Worm (Caenorhabditis elegans) whole organism, L3 larva: Measurements from ENCODE around the gene F56C9.10.

ENCODE experiments used
- R02D3.7 ChIP-seq: fragments of 150-350 bp; optimal IDR thresholded peaks from 2 replicates; lab custom pipeline; 2014; ENCODE audit warnings: missing biosample characterization, missing genetic modification characterization
- ZK546.5 ChIP-seq: sonication (generic microtip); optimal IDR thresholded peaks from 2 replicates; lab custom pipeline; 2017; ENCODE audit warnings: missing biosample characterization, missing genetic modification characterization
- aly-2 ChIP-seq: fragments of 150-350 bp; optimal IDR thresholded peaks from 2 replicates; lab custom pipeline; 2014; ENCODE audit warnings: missing biosample characterization, missing genetic modification characterization
- ama-1 ChIP-seq: fragments of 150-350 bp; optimal IDR thresholded peaks from 2 replicates; lab custom pipeline; 2018
- ceh-16 ChIP-seq: sonication (generic microtip); optimal IDR thresholded peaks from 2 replicates; lab custom pipeline; 2017; ENCODE audit warnings: missing biosample characterization, missing genetic modification characterization
- ceh-28 ChIP-seq: fragments of 150-350 bp; optimal IDR thresholded peaks from 2 replicates; lab custom pipeline; 2014; ENCODE audit warnings: missing biosample characterization, missing genetic modification reagents, missing genetic modification characterization
- ceh-82 ChIP-seq: fragments of 150-350 bp; optimal IDR thresholded peaks from 2 replicates; lab custom pipeline; 2014; ENCODE audit warnings: missing biosample characterization, missing genetic modification characterization
- ceh-9 ChIP-seq: sonication (generic microtip); optimal IDR thresholded peaks from 2 replicates; lab custom pipeline; 2018; ENCODE audit warnings: missing biosample characterization, missing genetic modification characterization
- daf-12 ChIP-seq: fragments of 150-350 bp; optimal IDR thresholded peaks from 2 replicates; lab custom pipeline; 2014; ENCODE audit warnings: missing biosample characterization, missing genetic modification reagents, missing genetic modification characterization
- egl-27 ChIP-seq: sonication (generic microtip); optimal IDR thresholded peaks from 4 replicates; lab custom pipeline; 2017; ENCODE audit warnings: missing biosample characterization, missing genetic modification reagents, missing genetic modification characterization
- egl-5 ChIP-seq: fragments of 150-350 bp; optimal IDR thresholded peaks from 2 replicates; lab custom pipeline; 2017; ENCODE audit warnings: missing biosample characterization, missing genetic modification reagents, missing genetic modification characterization, inconsistent platforms
- elt-1 ChIP-seq: fragments of 150-350 bp; optimal IDR thresholded peaks from 2 replicates; lab custom pipeline; 2014; ENCODE audit warnings: missing biosample characterization, missing genetic modification characterization
- elt-2 ChIP-seq: sonication (generic microtip); optimal IDR thresholded peaks from 2 replicates; lab custom pipeline; 2016; ENCODE audit warnings: missing genetic modification reagents, mild to moderate bottlenecking, missing genetic modification characterization, missing compliant biosample characterization
- elt-3 ChIP-seq, 3 experiments: fragments of 150-350 bp in 1 of 3; sonication (generic microtip) in 2 of 3; optimal IDR thresholded peaks; 2 replicates in 2 of 3; 4 replicates in 1 of 3; lab custom pipeline; 2014 to 2017; ENCODE audit warnings: missing biosample characterization in 3 of 3, missing genetic modification characterization in 3 of 3
- eor-1 ChIP-seq, 2 experiments: fragments of 150-350 bp; optimal IDR thresholded peaks; 2 replicates each; lab custom pipeline; 2014 to 2018; ENCODE audit warnings: missing biosample characterization in 2 of 2, missing genetic modification characterization in 2 of 2
- fkh-10 ChIP-seq: sonication (generic microtip); optimal IDR thresholded peaks from 2 replicates; lab custom pipeline; 2017; ENCODE audit warnings: missing biosample characterization, missing genetic modification reagents, missing genetic modification characterization
- fkh-2 ChIP-seq: fragments of 150-350 bp; optimal IDR thresholded peaks from 2 replicates; lab custom pipeline; 2014; ENCODE audit warnings: missing biosample characterization, missing genetic modification reagents, missing genetic modification characterization
- fos-1 ChIP-seq: fragments of 150-350 bp; optimal IDR thresholded peaks from 2 replicates; lab custom pipeline; 2014; ENCODE audit warnings: missing biosample characterization, missing genetic modification characterization
- hmg-11 ChIP-seq: sonication (generic microtip); optimal IDR thresholded peaks from 2 replicates; lab custom pipeline; 2016; ENCODE audit warnings: missing genetic modification characterization, missing compliant biosample characterization
- jun-1 ChIP-seq: fragments of 150-350 bp; optimal IDR thresholded peaks from 2 replicates; lab custom pipeline; 2014; ENCODE audit warnings: missing biosample characterization, missing genetic modification reagents, missing genetic modification characterization
- lin-15B ChIP-seq: fragments of 150-350 bp; optimal IDR thresholded peaks from 2 replicates; lab custom pipeline; 2014; ENCODE audit warnings: missing biosample characterization, missing genetic modification characterization
- lin-39 ChIP-seq: fragments of 150-350 bp; optimal IDR thresholded peaks from 2 replicates; lab custom pipeline; 2018; ENCODE audit warnings: missing biosample characterization, missing genetic modification reagents, missing genetic modification characterization
- lsy-12 ChIP-seq: sonication (generic microtip); optimal IDR thresholded peaks from 2 replicates; lab custom pipeline; 2016; ENCODE audit warnings: mild to moderate bottlenecking, missing genetic modification characterization, missing compliant biosample characterization
- mdl-1 ChIP-seq: fragments of 150-350 bp; optimal IDR thresholded peaks from 2 replicates; lab custom pipeline; 2014; ENCODE audit warnings: missing biosample characterization, missing genetic modification characterization
- mml-1 ChIP-seq: fragments of 150-350 bp; sonication (generic microtip); optimal IDR thresholded peaks from 3 replicates; lab custom pipeline; 2014; ENCODE audit warnings: missing biosample characterization, missing genetic modification characterization
- nfya-1 ChIP-seq: sonication (generic microtip); optimal IDR thresholded peaks from 2 replicates; lab custom pipeline; 2017; ENCODE audit warnings: missing genetic modification characterization, mild to moderate bottlenecking, missing compliant biosample characterization, antibody characterized with exemption, moderate library complexity; ENCODE audit not compliant: insufficient read depth
- nhr-11 ChIP-seq: fragments of 150-350 bp; optimal IDR thresholded peaks from 2 replicates; lab custom pipeline; 2014; ENCODE audit warnings: missing biosample characterization, missing genetic modification characterization
- nhr-12 ChIP-seq: fragments of 150-350 bp; optimal IDR thresholded peaks from 2 replicates; lab custom pipeline; 2014; ENCODE audit warnings: missing biosample characterization, missing genetic modification characterization
- nhr-23 ChIP-seq: fragments of 150-350 bp; optimal IDR thresholded peaks from 2 replicates; lab custom pipeline; 2014; ENCODE audit warnings: missing biosample characterization, missing genetic modification reagents, missing genetic modification characterization
- nhr-237 ChIP-seq: fragments of 150-350 bp; optimal IDR thresholded peaks from 2 replicates; lab custom pipeline; 2014; ENCODE audit warnings: missing biosample characterization, missing genetic modification characterization
- nhr-25 ChIP-seq: sonication (generic microtip); optimal IDR thresholded peaks from 2 replicates; lab custom pipeline; 2017; ENCODE audit warnings: missing biosample characterization, missing genetic modification characterization
- nhr-28 ChIP-seq: fragments of 150-350 bp; optimal IDR thresholded peaks from 2 replicates; lab custom pipeline; 2014; ENCODE audit warnings: missing biosample characterization, missing genetic modification characterization
- nhr-43 ChIP-seq: sonication (generic microtip); optimal IDR thresholded peaks from 2 replicates; lab custom pipeline; 2016; ENCODE audit warnings: mild to moderate bottlenecking, missing genetic modification characterization, missing compliant biosample characterization; ENCODE audit not compliant: poor library complexity, severe bottlenecking
- nhr-67 ChIP-seq: fragments of 150-350 bp; optimal IDR thresholded peaks from 2 replicates; lab custom pipeline; 2014; ENCODE audit warnings: missing biosample characterization, missing genetic modification characterization
- nhr-76 ChIP-seq: fragments of 150-350 bp; sonication (generic microtip); optimal IDR thresholded peaks from 5 replicates; lab custom pipeline; 2014; ENCODE audit warnings: missing biosample characterization, missing genetic modification characterization
- nhr-77 ChIP-seq: fragments of 150-350 bp; optimal IDR thresholded peaks from 2 replicates; lab custom pipeline; 2014; ENCODE audit warnings: missing biosample characterization, missing genetic modification characterization
- pha-4 ChIP-seq: fragments of 150-350 bp; optimal IDR thresholded peaks from 2 replicates; lab custom pipeline; 2014; ENCODE audit warnings: missing biosample characterization, missing genetic modification reagents, missing genetic modification characterization
- pqm-1 ChIP-seq: fragments of 150-350 bp; optimal IDR thresholded peaks from 2 replicates; lab custom pipeline; 2017; ENCODE audit warnings: missing biosample characterization, missing genetic modification characterization, inconsistent platforms
- sea-2 ChIP-seq: fragments of 150-350 bp; sonication (generic microtip); optimal IDR thresholded peaks from 4 replicates; lab custom pipeline; 2014; ENCODE audit warnings: missing biosample characterization, missing genetic modification reagents, missing genetic modification characterization
- snpc-4 ChIP-seq: fragments of 150-350 bp; optimal IDR thresholded peaks from 2 replicates; lab custom pipeline; 2014; ENCODE audit warnings: missing biosample characterization, missing genetic modification characterization
- tbx-2 ChIP-seq: sonication (generic microtip); optimal IDR thresholded peaks from 2 replicates; lab custom pipeline; 2016; ENCODE audit warnings: mild to moderate bottlenecking, missing genetic modification characterization, missing compliant biosample characterization
- unc-62 ChIP-seq: fragments of 150-350 bp; sonication (generic microtip); optimal IDR thresholded peaks from 4 replicates; lab custom pipeline; 2014; ENCODE audit warnings: missing biosample characterization, missing genetic modification reagents, missing genetic modification characterization
- zag-1 ChIP-seq: fragments of 150-350 bp; optimal IDR thresholded peaks from 2 replicates; lab custom pipeline; 2014; ENCODE audit warnings: missing biosample characterization, missing genetic modification characterization
- ztf-11 ChIP-seq: fragments of 150-350 bp; optimal IDR thresholded peaks from 2 replicates; lab custom pipeline; 2014; ENCODE audit warnings: missing biosample characterization, missing genetic modification characterization
- ztf-4 ChIP-seq: fragments of 150-350 bp; optimal IDR thresholded peaks from 2 replicates; lab custom pipeline; 2014; ENCODE audit warnings: missing biosample characterization, missing genetic modification characterization

The F56C9.10 gene

DNA sequence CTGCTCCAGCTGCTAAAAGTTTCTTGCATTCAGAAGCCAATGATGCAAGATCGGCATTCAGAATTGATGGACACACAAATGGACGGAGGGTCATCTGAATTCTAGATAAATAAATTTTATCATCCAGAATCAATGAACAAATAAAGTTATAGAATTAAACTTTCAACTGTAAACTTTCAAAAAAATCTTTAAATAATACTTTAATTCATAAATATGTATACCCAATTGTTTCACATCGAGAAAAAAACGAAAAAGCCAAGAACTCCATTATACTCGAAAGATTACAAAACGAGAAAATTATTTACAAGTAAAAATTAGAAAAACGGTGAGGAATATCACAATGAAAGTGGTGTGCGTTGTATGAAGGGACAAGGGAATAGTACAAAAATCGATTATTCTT lies 11.9 kb upstream of the F56C9.10 start, which contains the start of gene F08F8.7:
Gene F08F8.7, minus strand, starts transcription at position 101 of the 400 bp plus-strand sequence.
- TF ChIP-seq nhr-23 (no peak), pha-4 (tag; lab: Kevin White, UChicago) (no peak), elt-3 (tag; optimal IDR thresholded peaks at IDR 0.05; lab: Kevin White, UChicago) (no peak), fos-1 (tag; lab: Kevin White, UChicago) (no peak)

ce11 chrIII:7343389-7343788 lies 8.3 kb upstream of the F56C9.10 start, which contains the start of gene F08F8.6:
Gene F08F8.6 (plus strand): TSS chrIII:7343689.
- TF ChIP-seq unc-62 (GFP tag; lab: Kevin White, UChicago) (no peak), fos-1 (tag; lab: Kevin White, UChicago) (no peak), lsy-12 (tag; lab: Kevin White, UChicago) (no peak)

ce11 chrIII:7339138-7339537 lies 4.0 kb upstream of the F56C9.10 start:
- TF ChIP-seq nhr-11 (tag; lab: Kevin White, UChicago) (no peak), fkh-2 (tag; lab: Kevin White, UChicago) (no peak), nhr-28 (no peak), lsy-12 (tag; lab: Kevin White, UChicago) (no peak), hmg-11 (tag; lab: Kevin White, UChicago) (no peak), daf-12 (no peak), nhr-77 (tag; lab: Kevin White, UChicago) (no peak), ztf-11 (no peak), ama-1 (lab: Kevin White, UChicago) (no peak), tbx-2 (no peak), pha-4 (tag; lab: Kevin White, UChicago) (no peak), ceh-82 (tag; lab: Kevin White, UChicago) (no peak), aly-2 (tag; lab: Kevin White, UChicago) (no peak), snpc-4 (tag; lab: Kevin White, UChicago) (no peak), lin-39 (tag; lab: Kevin White, UChicago) (no peak), egl-5 (tag; lab: Kevin White, UChicago) (no peak), jun-1 (tag; lab: Kevin White, UChicago) (no peak), ceh-16 (no peak), lin-15B (tag; lab: Kevin White, UChicago) (no peak)

- no peak for TF ChIP-seq eor-1 (tag; optimal IDR thresholded peaks at IDR 0.05; lab: Kevin White, UChicago)
- TF ChIP-seq ceh-9 (tag; lab: Kevin White, UChicago): no peak
- TF ChIP-seq fkh-2 (tag; lab: Kevin White, UChicago): no peak
- TF ChIP-seq lin-15B (tag; lab: Kevin White, UChicago): no peak
- no peak for TF ChIP-seq mdl-1
- TF ChIP-seq ZK546.5 (tag; lab: Kevin White, UChicago): no peak
- TF ChIP-seq snpc-4 (tag; lab: Kevin White, UChicago): no peak
- no peak for TF ChIP-seq nhr-237 (tag; lab: Kevin White, UChicago)
- TF ChIP-seq fkh-10 (GFP tag; lab: Kevin White, UChicago): no peak
- no peak for TF ChIP-seq ztf-11
- TF ChIP-seq R02D3.7 (tag; lab: Kevin White, UChicago): no peak
- no peak for TF ChIP-seq lin-39 (tag; lab: Kevin White, UChicago)
- TF ChIP-seq ceh-16: no peak
- TF ChIP-seq elt-2 (tag; lab: Kevin White, UChicago): peak; percentile 11
- TF ChIP-seq ceh-82 (tag; lab: Kevin White, UChicago): no peak
- no peak for TF ChIP-seq aly-2 (tag; lab: Kevin White, UChicago)
- peak; percentile 40 for TF ChIP-seq nhr-43 (tag; lab: Kevin White, UChicago)
- TF ChIP-seq nhr-28: no peak
- TF ChIP-seq ztf-4: no peak
- no peak for TF ChIP-seq ceh-28 (tag; lab: Kevin White, UChicago)
- TF ChIP-seq egl-27 (tag; lab: Kevin White, UChicago): no peak
- TF ChIP-seq sea-2 (GFP tag; lab: Kevin White, UChicago): no peak
- no peak for TF ChIP-seq nhr-12 (tag; lab: Kevin White, UChicago)
- TF ChIP-seq mml-1 (tag; lab: Kevin White, UChicago): no peak
- TF ChIP-seq pqm-1 (tag; lab: Kevin White, UChicago): no peak
- peak; percentile 56 for TF ChIP-seq lsy-12 (tag; lab: Kevin White, UChicago)
- TF ChIP-seq nhr-11 (tag; lab: Kevin White, UChicago): no peak
- peak; percentile 7 for TF ChIP-seq hmg-11 (tag; lab: Kevin White, UChicago)
- no peak for TF ChIP-seq egl-5 (tag; lab: Kevin White, UChicago)
- TF ChIP-seq pha-4 (tag; lab: Kevin White, UChicago): no peak
- no peak for TF ChIP-seq nhr-77 (tag; lab: Kevin White, UChicago)
- TF ChIP-seq elt-1: no peak
- TF ChIP-seq nhr-23: no peak
- peak; percentile 33 for TF ChIP-seq nfya-1 (tag; lab: Kevin White, UChicago)
- TF ChIP-seq daf-12: no peak
- TF ChIP-seq unc-62 (GFP tag; lab: Kevin White, UChicago): no peak
- no peak for TF ChIP-seq nhr-67
- TF ChIP-seq tbx-2: no peak
- peak; percentile 90 for TF ChIP-seq ama-1 (lab: Kevin White, UChicago)
- TF ChIP-seq zag-1: no peak
- no peak for TF ChIP-seq elt-3 (tag; optimal IDR thresholded peaks at IDR 0.05; lab: Kevin White, UChicago)
- TF ChIP-seq nhr-76 (tag; lab: Kevin White, UChicago): no peak
- TF ChIP-seq nhr-25: no peak
Observed at ce11 chrIII:7338693-7339092, 3.6 kb upstream of the F56C9.10 start, which contains the start of gene kap-1. Gene kap-1 (plus strand): TSS chrIII:7338835.
